Worm (Caenorhabditis elegans) whole organism, midembryonic: ENCODE measurements around the gene Y53C12A.6.
"Not testable (repeated sequence)": the region's sequence is repeated elsewhere in the genome, so short reads cannot be mapped to it uniquely, and the experiment has no call there.

ENCODE experiments used
- T22C8.4 ChIP-seq: fragments of 200-800 bp; sonication (Bioruptor generic); IDR thresholded peaks from 2 replicates; pipeline ENCODE4 v1.3.6; 2022; ENCODE audit warnings: missing genetic modification characterization, missing compliant biosample characterization
- cog-1 ChIP-seq: sonication (generic microtip); optimal IDR thresholded peaks from 2 replicates; lab custom pipeline; 2016; ENCODE audit warnings: missing genetic modification characterization, missing compliant biosample characterization
- flt-1 ChIP-seq: fragments of 200-800 bp; sonication (Bioruptor generic); IDR thresholded peaks from 2 replicates; pipeline ENCODE4 v1.3.6; 2022; ENCODE audit warnings: missing genetic modification characterization, missing compliant biosample characterization
- klf-2 ChIP-seq: fragments of 200-800 bp; sonication (Bioruptor generic); conservative IDR thresholded peaks from 2 replicates; pipeline ENCODE4 v1.3.6; 2022; ENCODE audit warnings: missing genetic modification reagents, missing genetic modification characterization, missing compliant biosample characterization
- med-1 ChIP-seq: sonication (generic microtip); optimal IDR thresholded peaks from 2 replicates; lab custom pipeline; 2017; ENCODE audit warnings: missing genetic modification characterization, mild to moderate bottlenecking, missing compliant biosample characterization, antibody characterized with exemption, missing genetic modification reagents; ENCODE audit not compliant: insufficient read depth
- ref-1 ChIP-seq: fragments of 200-800 bp; sonication (Bioruptor generic); conservative IDR thresholded peaks from 2 replicates; pipeline ENCODE4 v1.3.6; 2022; ENCODE audit warnings: missing genetic modification reagents, missing genetic modification characterization, missing compliant biosample characterization
- tab-1 ChIP-seq: fragments of 200-800 bp; sonication (Bioruptor generic); IDR thresholded peaks from 2 replicates; pipeline ENCODE4 v1.3.6; 2022; ENCODE audit warnings: missing genetic modification characterization, missing compliant biosample characterization
- ztf-23 ChIP-seq: fragments of 200-800 bp; sonication (Bioruptor generic); IDR thresholded peaks from 2 replicates; pipeline ENCODE4 v1.3.6; 2022; ENCODE audit warnings: missing genetic modification reagents, missing genetic modification characterization, missing compliant biosample characterization
- ztf-29 ChIP-seq: fragments of 200-800 bp; sonication (Bioruptor generic); IDR thresholded peaks from 2 replicates; pipeline ENCODE4 v1.3.6; 2022; ENCODE audit warnings: missing genetic modification reagents, missing genetic modification characterization, missing compliant biosample characterization

Y53C12A.6 gene

DNA sequence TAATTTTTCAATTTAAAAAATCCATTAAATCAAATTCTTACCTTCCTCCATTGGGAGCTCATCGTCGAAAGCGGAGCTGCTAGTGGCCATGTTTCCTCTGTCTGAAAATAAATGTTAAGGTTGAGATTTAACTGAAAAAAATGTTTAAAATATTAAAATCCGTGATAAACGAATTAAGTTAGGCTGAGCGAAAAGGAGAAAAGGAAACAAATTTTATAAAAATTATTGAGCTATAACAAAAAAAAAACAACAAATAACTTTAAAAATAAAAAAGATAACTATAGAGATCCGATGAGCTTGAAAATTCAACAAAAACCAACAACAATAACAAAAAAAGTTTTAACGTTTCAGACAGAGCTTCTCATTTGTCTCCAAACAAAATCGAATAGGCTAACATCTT, 25.0 kb upstream of the Y53C12A.6 start, which contains the start of gene pno-1:
pno-1 (minus strand) TSS at position 101 of the 400 bp plus-strand sequence.
- TF ChIP-seq ref-1 (GFP tag; lab: Robert Waterston, UW) (no peak), flt-1 (no peak), ztf-29 (GFP tag; lab: Robert Waterston, UW) (no peak), ztf-23 (GFP tag; lab: Robert Waterston, UW) (no peak), med-1 (GFP tag; lab: Kevin White, UChicago) (no peak), tab-1 (GFP tag; lab: Robert Waterston, UW) (no peak), cog-1 (tag; lab: Kevin White, UChicago) (no peak), T22C8.4 (GFP tag; lab: Robert Waterston, UW) (no peak), klf-2 (GFP tag; lab: Robert Waterston, UW) (no peak)

DNA sequence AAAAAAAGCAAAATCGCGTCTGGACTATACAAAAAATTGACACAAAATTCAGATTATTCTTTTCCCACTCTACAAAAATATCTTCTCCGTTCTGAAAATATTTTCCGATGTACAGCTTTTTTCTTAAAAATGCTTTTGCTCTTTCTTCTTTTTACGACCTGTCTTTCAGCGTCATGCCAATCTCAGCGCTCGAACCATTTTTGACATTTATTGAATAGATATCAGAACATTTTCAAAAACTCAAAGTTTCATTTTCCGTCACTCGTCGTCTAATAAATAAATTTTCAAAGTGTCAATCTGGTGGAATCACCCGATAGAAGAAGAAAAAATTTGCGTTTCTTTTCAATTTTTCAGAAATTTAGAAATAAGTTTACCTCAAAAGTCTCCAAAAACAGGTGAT, 23.6 kb upstream of the Y53C12A.6 start:
- TF ChIP-seq tab-1 (GFP tag; lab: Robert Waterston, UW) (no peak), med-1 (GFP tag; lab: Kevin White, UChicago) (no peak), ref-1 (GFP tag; lab: Robert Waterston, UW) (no peak), cog-1 (tag; lab: Kevin White, UChicago) (no peak), T22C8.4 (GFP tag; lab: Robert Waterston, UW) (no peak), ztf-29 (GFP tag; lab: Robert Waterston, UW) (no peak), klf-2 (GFP tag; lab: Robert Waterston, UW) (no peak)

DNA sequence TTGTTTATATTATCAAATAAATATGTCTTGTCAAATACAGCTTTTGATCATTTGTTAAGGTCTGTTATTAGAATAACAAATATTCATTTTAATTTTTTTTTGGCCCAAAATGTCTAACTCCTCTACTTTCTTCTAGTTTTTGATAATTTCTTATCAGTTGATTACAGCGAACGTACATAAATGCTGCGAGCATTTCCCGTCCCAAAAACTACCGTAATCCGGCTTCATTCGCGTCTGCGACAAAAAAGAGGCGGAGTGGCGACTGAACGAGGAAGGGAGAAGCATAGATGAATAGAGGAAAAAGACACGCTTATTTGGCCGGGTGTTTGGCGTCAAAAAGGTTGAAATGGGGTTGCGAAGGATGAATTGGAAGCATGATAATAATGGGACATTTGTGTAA, 22.7 kb upstream of the Y53C12A.6 start:
- TF ChIP-seq ztf-23 (GFP tag; lab: Robert Waterston, UW) (no peak), ref-1 (GFP tag; lab: Robert Waterston, UW) (no peak), med-1 (GFP tag; lab: Kevin White, UChicago) (no peak), flt-1 (no peak), ztf-29 (GFP tag; lab: Robert Waterston, UW) (no peak), cog-1 (tag; lab: Kevin White, UChicago) (no peak), T22C8.4 (GFP tag; lab: Robert Waterston, UW) (no peak), tab-1 (GFP tag; lab: Robert Waterston, UW) (no peak), klf-2 (GFP tag; lab: Robert Waterston, UW) (no peak)

DNA sequence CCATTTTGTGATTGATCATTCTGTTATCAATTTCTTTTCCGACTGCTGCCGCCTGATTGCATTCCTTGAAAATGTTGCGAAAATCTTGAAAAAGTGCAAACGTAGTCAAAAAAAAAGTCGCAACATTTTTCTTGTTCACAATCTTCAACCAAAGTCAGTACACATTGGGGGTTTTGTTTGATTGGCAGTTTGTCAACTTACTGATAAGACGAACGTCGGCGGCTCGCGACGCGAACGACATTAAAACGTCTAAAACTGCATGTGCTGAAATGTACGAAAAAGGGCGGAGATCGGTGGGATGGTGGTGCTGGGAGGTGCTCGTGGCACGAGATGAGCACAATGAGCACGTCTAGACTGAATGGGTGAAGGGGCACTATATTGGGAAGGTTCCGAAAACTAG, 21.0 kb upstream of the Y53C12A.6 start:
- TF ChIP-seq cog-1 (tag; lab: Kevin White, UChicago) (no peak), tab-1 (GFP tag; lab: Robert Waterston, UW) (no peak), T22C8.4 (GFP tag; lab: Robert Waterston, UW) (no peak), klf-2 (GFP tag; lab: Robert Waterston, UW) (no peak), ztf-23 (GFP tag; lab: Robert Waterston, UW) (no peak), ref-1 (GFP tag; lab: Robert Waterston, UW) (no peak), ztf-29 (GFP tag; lab: Robert Waterston, UW) (no peak), flt-1 (no peak), med-1 (GFP tag; lab: Kevin White, UChicago) (no peak)

DNA sequence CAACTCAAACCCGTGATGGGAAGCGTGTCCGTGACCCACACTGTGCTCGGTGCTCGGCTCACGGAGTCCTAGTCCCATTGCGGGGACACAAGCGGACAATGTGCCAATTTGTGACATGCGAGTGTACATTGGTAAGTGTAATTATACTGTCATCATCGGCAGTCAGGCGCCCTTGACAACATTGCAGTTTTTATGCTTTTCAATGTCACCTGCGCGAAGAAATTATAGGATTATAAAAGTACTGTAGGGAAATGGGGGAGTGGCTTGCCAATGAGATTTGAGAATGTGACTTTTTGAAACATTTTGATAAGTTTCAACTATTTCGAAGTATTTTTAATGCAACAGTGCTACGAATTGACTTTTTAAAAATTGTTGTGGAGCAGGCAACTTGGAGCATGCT, 18.0 kb upstream of the Y53C12A.6 start:
- TF ChIP-seq ztf-29 (GFP tag; lab: Robert Waterston, UW) (no peak), cog-1 (tag; lab: Kevin White, UChicago) (no peak), klf-2 (GFP tag; lab: Robert Waterston, UW) (no peak), T22C8.4 (GFP tag; lab: Robert Waterston, UW) (no peak), tab-1 (GFP tag; lab: Robert Waterston, UW) (no peak), flt-1 (no peak), ref-1 (GFP tag; lab: Robert Waterston, UW) (no peak), med-1 (GFP tag; lab: Kevin White, UChicago) (no peak), ztf-23 (GFP tag; lab: Robert Waterston, UW) (no peak)

DNA sequence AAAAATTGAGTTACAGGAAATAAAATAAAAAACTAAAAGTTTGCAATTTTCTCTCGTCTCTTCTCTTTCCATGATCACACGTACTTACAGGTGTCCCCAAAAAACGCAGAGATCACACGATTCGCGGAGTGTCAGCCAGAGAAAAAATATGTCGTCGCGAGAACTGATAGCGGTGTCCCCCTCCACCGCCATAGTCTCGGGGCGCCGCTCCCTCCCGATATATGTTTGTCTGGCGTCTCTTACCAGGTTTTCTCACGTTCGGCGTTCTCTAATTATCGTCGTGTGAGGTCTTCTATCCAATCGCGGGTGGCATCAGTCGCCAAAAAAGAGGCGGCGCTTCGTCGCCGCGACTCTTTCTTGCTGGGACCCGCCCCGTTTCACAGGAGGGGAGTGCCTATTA, 14.0 kb upstream of the Y53C12A.6 start, which contains the start of gene mab-3:
mab-3 (plus strand) TSS at position 328 of the 400 bp plus-strand sequence.
- TF ChIP-seq ref-1, klf-2, T22C8.4 (GFP tag; lab: Robert Waterston, UW): not testable (repeated sequence)

DNA sequence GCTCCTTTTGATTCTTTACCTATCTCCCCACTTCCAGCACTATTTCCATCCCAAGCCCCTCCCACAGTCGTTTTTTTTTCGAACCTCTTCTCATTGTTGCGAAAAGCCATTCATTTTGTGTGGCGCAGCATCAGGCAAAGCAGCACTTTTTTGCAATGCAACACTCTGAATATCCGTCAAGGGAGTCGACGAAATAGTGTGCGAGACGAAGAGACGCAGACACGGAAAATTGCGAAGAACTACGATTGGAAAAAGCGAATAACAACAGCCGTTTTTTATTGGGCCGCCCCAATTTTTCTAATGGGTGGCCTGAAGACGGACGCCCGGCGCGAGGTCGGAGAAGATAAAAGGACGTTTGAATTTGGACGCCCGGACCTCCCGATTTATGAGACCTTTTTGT, 12.1 kb upstream of the Y53C12A.6 start:
- TF ChIP-seq ref-1 (GFP tag; lab: Robert Waterston, UW): no peak
- TF ChIP-seq tab-1 (GFP tag; lab: Robert Waterston, UW): no peak
- no peak for TF ChIP-seq cog-1 (tag; lab: Kevin White, UChicago)
- TF ChIP-seq klf-2 (GFP tag; lab: Robert Waterston, UW): no peak
- no peak for TF ChIP-seq flt-1
- no peak for TF ChIP-seq med-1 (GFP tag; lab: Kevin White, UChicago)
- TF ChIP-seq ztf-29 (GFP tag; lab: Robert Waterston, UW): no peak
- no peak for TF ChIP-seq ztf-23 (GFP tag; lab: Robert Waterston, UW)
- no peak for TF ChIP-seq T22C8.4 (GFP tag; lab: Robert Waterston, UW)

DNA sequence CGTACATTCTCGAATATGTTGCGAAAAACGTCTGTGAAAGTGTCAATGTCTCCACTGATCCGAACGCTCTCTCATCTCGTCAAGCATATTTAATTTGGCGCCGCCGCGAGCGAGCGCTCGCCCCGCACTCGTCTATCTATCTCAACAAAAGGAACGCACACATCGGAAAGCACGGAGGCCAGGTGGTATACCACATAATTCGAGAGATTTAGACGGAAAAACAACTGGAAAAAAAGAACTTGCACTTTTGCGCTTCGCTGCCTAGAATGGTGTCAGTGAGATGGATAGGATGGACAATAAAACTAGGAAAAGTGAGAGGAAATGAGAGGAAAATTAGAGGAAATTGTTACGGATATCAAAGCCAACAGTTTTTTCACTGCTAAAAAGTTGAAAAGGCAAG, 11.4 kb upstream of the Y53C12A.6 start:
- TF ChIP-seq ref-1 (GFP tag; lab: Robert Waterston, UW) (no peak), cog-1 (tag; lab: Kevin White, UChicago) (no peak), flt-1 (no peak), ztf-29 (GFP tag; lab: Robert Waterston, UW) (no peak), tab-1 (GFP tag; lab: Robert Waterston, UW) (no peak), ztf-23 (GFP tag; lab: Robert Waterston, UW) (no peak), klf-2 (GFP tag; lab: Robert Waterston, UW) (no peak), med-1 (GFP tag; lab: Kevin White, UChicago) (no peak), T22C8.4 (GFP tag; lab: Robert Waterston, UW) (no peak)

DNA sequence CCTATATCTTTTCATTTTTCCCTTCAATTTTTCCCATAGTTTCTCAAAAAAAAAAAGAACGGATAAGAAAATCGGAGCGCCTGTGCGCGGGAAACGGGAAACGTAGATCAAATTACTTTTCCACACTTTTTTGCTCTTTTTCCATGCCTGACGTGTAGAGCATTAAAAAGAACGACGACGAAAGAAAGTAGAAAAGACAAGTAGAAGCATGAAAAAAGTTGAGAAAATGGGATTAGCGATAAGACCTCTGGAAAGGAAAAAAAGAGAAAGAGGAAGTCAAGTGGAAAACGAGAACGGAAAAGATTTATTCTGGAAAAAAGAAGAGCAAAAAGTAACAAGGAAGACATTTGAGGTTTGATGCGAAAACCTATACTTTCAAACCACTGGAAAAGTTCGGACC, 10.7 kb upstream of the Y53C12A.6 start:
- TF ChIP-seq ztf-29 (GFP tag; lab: Robert Waterston, UW) (no peak), med-1 (GFP tag; lab: Kevin White, UChicago) (no peak), flt-1 (no peak), ztf-23 (GFP tag; lab: Robert Waterston, UW) (no peak), klf-2 (GFP tag; lab: Robert Waterston, UW) (no peak), T22C8.4 (GFP tag; lab: Robert Waterston, UW) (no peak), tab-1 (GFP tag; lab: Robert Waterston, UW) (no peak)
